Worm (Caenorhabditis elegans): ENCODE measurements around the gene rsu-1.

The rsu-1 gene

ce11 chrIII:3519505-3519904 lies 47.7 kb downstream of the rsu-1 start, which contains the start of gene hmit-1.3 (continued):
- TF ChIP-seq attf-4 (tag; optimal IDR thresholded peaks at IDR 0.05) (no peak), sdz-12 (GFP tag; optimal IDR thresholded peaks at IDR 0.05) (no peak), zip-2 (tag; optimal IDR thresholded peaks at IDR 0.05) (no peak), hif-1 (tag; optimal IDR thresholded peaks at IDR 0.05) (no peak), hlh-30 (tag; optimal IDR thresholded peaks at IDR 0.05; ENCODE audit: insufficient read depth) (peak; percentile 57), T20F7.1 (GFP tag; optimal IDR thresholded peaks at IDR 0.05) (no peak), madf-5 (GFP tag; IDR thresholded peaks at IDR 0.05) (no peak), ceh-62 (tag; optimal IDR thresholded peaks at IDR 0.05) (no peak), dve-1 (tag; optimal IDR thresholded peaks at IDR 0.05; ENCODE audit: insufficient read depth) (peak; percentile 17), F44E2.7 (GFP tag; IDR thresholded peaks at IDR 0.05) (no peak), dmd-8 (GFP tag; IDR thresholded peaks at IDR 0.05) (no peak), Y75B8A.6 (GFP tag; IDR thresholded peaks at IDR 0.05) (no peak), mxl-3 (GFP tag; optimal IDR thresholded peaks at IDR 0.05) (no peak), fkh-10 (GFP tag; optimal IDR thresholded peaks at IDR 0.05) (no peak), gei-8 (GFP tag; optimal IDR thresholded peaks at IDR 0.05) (no peak), nhr-77 (tag; optimal IDR thresholded peaks at IDR 0.05) (no peak), pha-4 (GFP tag; IDR thresholded peaks at IDR 0.05) (no peak), pha-4 (tag; optimal IDR thresholded peaks at IDR 0.05) (no peak), nhr-28 (tag; optimal IDR thresholded peaks at IDR 0.05) (peak; percentile 25), Y105C5A.15 (GFP tag; IDR thresholded peaks at IDR 0.05) (no peak)

- TF ChIP-seq nhr-6 (tag; optimal IDR thresholded peaks at IDR 0.05): no peak
- no peak for TF ChIP-seq Y48G9A.11 (GFP tag; IDR thresholded peaks at IDR 0.05)
- peak; percentile 65 for TF ChIP-seq nhr-28 (tag; optimal IDR thresholded peaks at IDR 0.05)
- TF ChIP-seq madf-5 (GFP tag; IDR thresholded peaks at IDR 0.05): no peak
- no peak for TF ChIP-seq attf-4 (tag; optimal IDR thresholded peaks at IDR 0.05)
- TF ChIP-seq Y5F2A.4 (GFP tag; optimal IDR thresholded peaks at IDR 0.05): no peak
- TF ChIP-seq lin-38 (GFP tag; IDR thresholded peaks at IDR 0.05): no peak
- peak; percentile 79 for TF ChIP-seq mxl-3 (GFP tag; optimal IDR thresholded peaks at IDR 0.05)
- no peak for TF ChIP-seq unc-39 (tag; optimal IDR thresholded peaks at IDR 0.05)
- no peak for TF ChIP-seq ama-1 (optimal IDR thresholded peaks at IDR 0.05)
- no peak for TF ChIP-seq daf-19 (GFP tag; conservative IDR thresholded peaks at IDR 0.05)
- no peak for TF ChIP-seq unc-130 (GFP tag; optimal IDR thresholded peaks at IDR 0.05)
- no peak for TF ChIP-seq mes-2 (tag; optimal IDR thresholded peaks at IDR 0.05; ENCODE audit: poor library complexity, severe bottlenecking)
- no peak for TF ChIP-seq cey-2 (tag; optimal IDR thresholded peaks at IDR 0.05; ENCODE audit: borderline replicate concordance, insufficient read depth)
- TF ChIP-seq php-3 (GFP tag; IDR thresholded peaks at IDR 0.05): peak; percentile 52; the same call in 1 of the 2 replicates
- no peak for TF ChIP-seq sdz-12 (GFP tag; optimal IDR thresholded peaks at IDR 0.05)
- no peak for TF ChIP-seq dpl-1 (GFP tag; optimal IDR thresholded peaks at IDR 0.05)
- TF ChIP-seq dmd-9 (GFP tag; IDR thresholded peaks at IDR 0.05): no peak
- no peak for TF ChIP-seq lin-13 (GFP tag; optimal IDR thresholded peaks at IDR 0.05)
- no peak for TF ChIP-seq madf-9 (GFP tag; conservative IDR thresholded peaks at IDR 0.05)
- no peak for TF ChIP-seq zip-2 (tag; optimal IDR thresholded peaks at IDR 0.05)
- no peak for TF ChIP-seq F37D6.2 (tag; optimal IDR thresholded peaks at IDR 0.05)
- no peak for TF ChIP-seq aly-2 (tag; optimal IDR thresholded peaks at IDR 0.05)
- TF ChIP-seq ces-1 (GFP tag; optimal IDR thresholded peaks at IDR 0.05): no peak
- peak; percentile 20 for TF ChIP-seq nhr-102 (tag; optimal IDR thresholded peaks at IDR 0.05)
- TF ChIP-seq ZK337.2 (GFP tag; IDR thresholded peaks at IDR 0.05): no peak
- TF ChIP-seq egl-43 (GFP tag; IDR thresholded peaks at IDR 0.05): no peak
- TF ChIP-seq hlh-11 (tag; optimal IDR thresholded peaks at IDR 0.05): peak; percentile 74
- TF ChIP-seq unc-62 (GFP tag; optimal IDR thresholded peaks at IDR 0.05 in 1 of 2): no peak
- TF ChIP-seq unc-62 (tag; optimal IDR thresholded peaks at IDR 0.05): no peak
- TF ChIP-seq dmd-8 (GFP tag; IDR thresholded peaks at IDR 0.05): no peak
- TF ChIP-seq nhr-237 (tag; optimal IDR thresholded peaks at IDR 0.05): no peak
- no peak for TF ChIP-seq daf-8 (GFP tag; IDR thresholded peaks at IDR 0.05)
- no peak for TF ChIP-seq daf-16 (GFP tag; optimal IDR thresholded peaks at IDR 0.05)
- TF ChIP-seq daf-16 (tag; optimal IDR thresholded peaks at IDR 0.05): peak; percentile 67
- TF ChIP-seq F10B5.3 (tag; optimal IDR thresholded peaks at IDR 0.05): no peak
- peak in 1 of 2 experiments; percentile 18 for TF ChIP-seq lsy-2 (tag; optimal IDR thresholded peaks at IDR 0.05)
- no peak for TF ChIP-seq skn-1 (tag; optimal IDR thresholded peaks at IDR 0.05)
These were observed 48.6 kb downstream of the rsu-1 start for ce11 chrIII:3520417-3520816.
